Fruit fly (Drosophila melanogaster) whole organism, embryonic: ENCODE results near the gene CG3104.

Experiments
- Antp ChIP-seq: fragments of 200-800 bp; sonication (Bioruptor generic); optimal IDR thresholded peaks from 3 replicates; lab custom pipeline; 2016; ENCODE audit warnings: missing biosample characterization, missing genetic modification characterization
- Bdp1 ChIP-seq: fragments of 200-800 bp; sonication (Bioruptor generic); optimal IDR thresholded peaks from 3 replicates; lab custom pipeline; 2016; ENCODE audit warnings: missing biosample characterization, missing genetic modification characterization
- Blimp-1 ChIP-seq: fragments of 200-800 bp; sonication (Bioruptor generic); optimal IDR thresholded peaks from 3 replicates; lab custom pipeline; 2018; ENCODE audit warnings: missing biosample characterization, missing genetic modification characterization, mild to moderate bottlenecking, moderate library complexity, missing genetic modification reagents
- BtbVII ChIP-seq: fragments of 200-800 bp; sonication (Bioruptor generic); optimal IDR thresholded peaks from 3 replicates; lab custom pipeline; 2017; ENCODE audit warnings: missing biosample characterization, mild to moderate bottlenecking, missing genetic modification characterization
- Bteb2 ChIP-seq: fragments of 200-800 bp; sonication (Bioruptor generic); optimal IDR thresholded peaks from 2 replicates; lab custom pipeline; 2016; ENCODE audit warnings: missing biosample characterization, missing genetic modification characterization
- CG1024 ChIP-seq: fragments of 200-800 bp; sonication (Bioruptor generic); IDR thresholded peaks from 2 replicates; pipeline ENCODE4 v1.3.6; 2022; ENCODE audit warnings: missing biosample characterization, missing genetic modification characterization
- CG10267 ChIP-seq: fragments of 200-800 bp; sonication (Bioruptor generic); optimal IDR thresholded peaks from 2 replicates; lab custom pipeline; 2018; ENCODE audit warnings: missing biosample characterization, mild to moderate bottlenecking, missing genetic modification characterization, moderate library complexity
- CG10565 ChIP-seq: fragments of 200-800 bp; sonication (Bioruptor generic); optimal IDR thresholded peaks from 3 replicates; lab custom pipeline; 2016; ENCODE audit warnings: missing biosample characterization, mild to moderate bottlenecking, missing genetic modification characterization
- CG14860 ChIP-seq: fragments of 200-800 bp; sonication (Bioruptor generic); IDR thresholded peaks from 3 replicates; pipeline ENCODE4 v1.3.6; 2022; ENCODE audit warnings: missing biosample characterization, missing genetic modification characterization; ENCODE audit not compliant: partially characterized antibody
- CG17912 ChIP-seq: fragments of 200-800 bp; sonication (Bioruptor generic); optimal IDR thresholded peaks from 2 replicates; lab custom pipeline; 2018; ENCODE audit warnings: missing biosample characterization, mild to moderate bottlenecking, missing genetic modification characterization
- CG1832 ChIP-seq: fragments of 200-800 bp; sonication (Bioruptor generic); optimal IDR thresholded peaks from 2 replicates; lab custom pipeline; 2017; ENCODE audit warnings: missing biosample characterization, mild to moderate bottlenecking, missing genetic modification characterization, inconsistent platforms
- CG2116 ChIP-seq: fragments of 200-800 bp; sonication (Bioruptor generic); optimal IDR thresholded peaks from 3 replicates; lab custom pipeline; 2018; ENCODE audit warnings: missing biosample characterization, mild to moderate bottlenecking, missing genetic modification characterization
- CG32532 ChIP-seq: fragments of 200-800 bp; sonication (Bioruptor generic); IDR thresholded peaks from 2 replicates; pipeline ENCODE4 v1.3.6; 2022; ENCODE audit warnings: missing biosample characterization, missing genetic modification characterization
- CG32767 ChIP-seq: fragments of 200-800 bp; sonication (Bioruptor generic); IDR thresholded peaks from 2 replicates; pipeline ENCODE4 v1.3.6; 2022; ENCODE audit warnings: missing biosample characterization, missing genetic modification characterization
- CG32772 ChIP-seq: fragments of 200-800 bp; sonication (Bioruptor generic); IDR thresholded peaks from 2 replicates; pipeline ENCODE4 v1.3.6; 2022; ENCODE audit warnings: missing biosample characterization, missing genetic modification characterization
- CG43689 ChIP-seq: fragments of 200-800 bp; sonication (Bioruptor generic); IDR thresholded peaks from 2 replicates; pipeline ENCODE4 v1.3.6; 2022; ENCODE audit warnings: missing biosample characterization, missing genetic modification characterization
- CG6654 ChIP-seq: fragments of 200-800 bp; sonication (Bioruptor generic); optimal IDR thresholded peaks from 2 replicates; lab custom pipeline; 2017; ENCODE audit warnings: missing biosample characterization, mild to moderate bottlenecking, missing genetic modification characterization
- CG6689 ChIP-seq: fragments of 200-800 bp; sonication (Bioruptor generic); IDR thresholded peaks from 2 replicates; pipeline ENCODE4 v1.3.6; 2022; ENCODE audit warnings: missing biosample characterization, missing genetic modification characterization
- CG7357 ChIP-seq: fragments of 200-800 bp; sonication (Bioruptor generic); IDR thresholded peaks from 3 replicates; pipeline ENCODE4 v1.3.6; 2022; ENCODE audit warnings: missing biosample characterization, missing genetic modification characterization
- CG9727 ChIP-seq: fragments of 200-800 bp; sonication (Bioruptor generic); optimal IDR thresholded peaks from 3 replicates; lab custom pipeline; 2017; ENCODE audit warnings: missing biosample characterization, mild to moderate bottlenecking, missing genetic modification characterization
- Deaf1 ChIP-seq: fragments of 200-800 bp; optimal IDR thresholded peaks from 3 replicates; lab custom pipeline; 2019; ENCODE audit warnings: missing biosample characterization, mild to moderate bottlenecking, missing genetic modification characterization, moderate library complexity
- Doc2 ChIP-seq: fragments of 200-800 bp; sonication (Bioruptor generic); IDR thresholded peaks from 2 replicates; pipeline ENCODE4 v1.3.6; 2022; ENCODE audit warnings: missing biosample characterization, missing genetic modification characterization
- Elba2 ChIP-seq: fragments of 200-800 bp; sonication (Bioruptor generic); optimal IDR thresholded peaks from 3 replicates; lab custom pipeline; 2016; ENCODE audit warnings: missing biosample characterization, missing genetic modification characterization
- Hr51 ChIP-seq, 2 experiments: fragments of 200-800 bp; sonication (Bioruptor generic); optimal IDR thresholded peaks; 2 replicates in 1 of 2; 3 replicates in 1 of 2; lab custom pipeline; 2016 to 2018; ENCODE audit warnings: missing biosample characterization in 2 of 2, missing genetic modification characterization in 2 of 2, mild to moderate bottlenecking in 1 of 2, moderate library complexity in 1 of 2
- Med ChIP-seq: fragments of 200-800 bp; sonication (Bioruptor generic); peaks from one replicate; lab custom pipeline; 2016; ENCODE audit warnings: missing biosample characterization, missing genetic modification characterization, mild to moderate bottlenecking, inconsistent platforms, moderate library complexity
- Neu2 ChIP-seq: fragments of 200-800 bp; sonication (Bioruptor generic); optimal IDR thresholded peaks from 3 replicates; lab custom pipeline; 2016; ENCODE audit warnings: missing biosample characterization, missing genetic modification characterization, borderline replicate concordance
- Nf-YB ChIP-seq: fragments of 200-800 bp; sonication (Bioruptor generic); optimal IDR thresholded peaks from 3 replicates; lab custom pipeline; 2019; ENCODE audit warnings: missing biosample characterization, mild to moderate bottlenecking, missing genetic modification characterization, moderate library complexity
- PHDP ChIP-seq: fragments of 200-800 bp; sonication (Bioruptor generic); optimal IDR thresholded peaks from 3 replicates; lab custom pipeline; 2018; ENCODE audit warnings: missing biosample characterization, mild to moderate bottlenecking, missing genetic modification characterization, moderate library complexity
- Sin3A ChIP-seq: fragments of >200 bp; optimal IDR thresholded peaks from 2 replicates; lab custom pipeline; 2018
- Sox102F ChIP-seq: fragments of 200-800 bp; sonication (Bioruptor generic); optimal IDR thresholded peaks from 2 replicates; lab custom pipeline; 2018; ENCODE audit warnings: missing biosample characterization, mild to moderate bottlenecking, missing genetic modification characterization, moderate library complexity
- Taf1 ChIP-seq: fragments of 200-800 bp; sonication (Bioruptor generic); IDR thresholded peaks from 2 replicates; pipeline ENCODE4 v1.3.6; 2022; ENCODE audit warnings: missing biosample characterization, missing genetic modification characterization
- Trl ChIP-seq, 3 experiments: fragments of >200 bp in 2 of 3; fragments of 200-800 bp in 1 of 3; sonication (Bioruptor generic) in 1 of 3; optimal IDR thresholded peaks; 2 replicates in 1 of 3; 3 replicates in 2 of 3; lab custom pipeline; 2016 to 2017; ENCODE audit warnings: missing biosample characterization in 1 of 3, missing genetic modification characterization in 1 of 3
- abd-A ChIP-seq: fragments of 200-800 bp; sonication (Bioruptor generic); optimal IDR thresholded peaks from 3 replicates; lab custom pipeline; 2019; ENCODE audit warnings: missing biosample characterization, mild to moderate bottlenecking, missing genetic modification characterization, moderate library complexity
- az2 ChIP-seq: fragments of 200-800 bp; sonication (Bioruptor generic); optimal IDR thresholded peaks from 3 replicates; lab custom pipeline; 2016; ENCODE audit warnings: missing biosample characterization, missing genetic modification characterization
- bab2 ChIP-seq: fragments of 200-800 bp; sonication (Bioruptor generic); optimal IDR thresholded peaks from 2 replicates; lab custom pipeline; 2016; ENCODE audit warnings: missing biosample characterization, missing genetic modification characterization
- dpn ChIP-seq, 2 experiments: fragments of 200-800 bp; sonication (Bioruptor generic); optimal IDR thresholded peaks; 3 replicates each; lab custom pipeline; 2016; ENCODE audit warnings: missing biosample characterization in 2 of 2, missing genetic modification characterization in 2 of 2
- eve ChIP-seq, 2 experiments: fragments of >200 bp; optimal IDR thresholded peaks; 2 replicates each; lab custom pipeline; 2017; ENCODE audit warnings: missing biosample characterization in 2 of 2, missing genetic modification characterization in 2 of 2
- gcm2 ChIP-seq: fragments of 200-800 bp; sonication (Bioruptor generic); optimal IDR thresholded peaks from 2 replicates; lab custom pipeline; 2016; ENCODE audit warnings: missing biosample characterization, missing genetic modification characterization
- gfzf ChIP-seq: fragments of 200-800 bp; sonication (Bioruptor generic); optimal IDR thresholded peaks from 2 replicates; lab custom pipeline; 2016; ENCODE audit warnings: missing biosample characterization, mild to moderate bottlenecking, missing genetic modification characterization, moderate library complexity
- gt ChIP-seq: fragments of 200-800 bp; sonication (Bioruptor generic); IDR thresholded peaks from 2 replicates; pipeline ENCODE4 v1.3.6; 2022; ENCODE audit warnings: missing biosample characterization, missing genetic modification characterization
- mirr ChIP-seq: fragments of 200-800 bp; sonication (Bioruptor generic); optimal IDR thresholded peaks from 3 replicates; lab custom pipeline; 2018; ENCODE audit warnings: missing biosample characterization, mild to moderate bottlenecking, missing genetic modification characterization
- pfk ChIP-seq: fragments of 200-800 bp; sonication (Bioruptor generic); optimal IDR thresholded peaks from 2 replicates; lab custom pipeline; 2018; ENCODE audit warnings: missing biosample characterization, mild to moderate bottlenecking, missing genetic modification characterization, moderate library complexity
- phol ChIP-seq: fragments of 200-800 bp; sonication (Bioruptor generic); optimal IDR thresholded peaks from 3 replicates; lab custom pipeline; 2018; ENCODE audit warnings: missing biosample characterization, mild to moderate bottlenecking, missing genetic modification characterization, moderate library complexity
- pnt ChIP-seq: fragments of 200-800 bp; sonication (Bioruptor generic); optimal IDR thresholded peaks from 3 replicates; lab custom pipeline; 2016; ENCODE audit warnings: missing biosample characterization, missing genetic modification characterization
- scrt ChIP-seq: fragments of 200-800 bp; sonication (Bioruptor generic); optimal IDR thresholded peaks from 2 replicates; lab custom pipeline; 2018; ENCODE audit warnings: missing biosample characterization, mild to moderate bottlenecking, missing genetic modification characterization, moderate library complexity
- sima ChIP-seq: fragments of 200-800 bp; sonication (Bioruptor generic); optimal IDR thresholded peaks from 2 replicates; lab custom pipeline; 2016; ENCODE audit warnings: missing biosample characterization, missing genetic modification characterization
- trh ChIP-seq: fragments of 200-800 bp; sonication (Bioruptor generic); optimal IDR thresholded peaks from 2 replicates; lab custom pipeline; 2016; ENCODE audit warnings: missing biosample characterization, missing genetic modification characterization
- tx ChIP-seq: fragments of 200-800 bp; sonication (Bioruptor generic); optimal IDR thresholded peaks from 2 replicates; lab custom pipeline; 2016; ENCODE audit warnings: missing biosample characterization, missing genetic modification characterization
- vfl ChIP-seq: fragments of 200-800 bp; sonication (Bioruptor generic); optimal IDR thresholded peaks from 2 replicates; lab custom pipeline; 2016; ENCODE audit warnings: missing biosample characterization, missing genetic modification characterization
- zfh2 ChIP-seq: fragments of 200-800 bp; sonication (Bioruptor generic); optimal IDR thresholded peaks from 2 replicates; lab custom pipeline; 2016; ENCODE audit warnings: missing biosample characterization, missing genetic modification characterization

CG3104 gene

dm6 chr2L:2874542-2875194, 19.1 kb upstream of the CG3104 start, which contains the start of gene CG8814 (continued):
- peak; percentile 56; the same call in 1 of the 3 replicates for TF ChIP-seq CG14860 (GFP tag; lab: Robert Waterston, UW)
- no peak for TF ChIP-seq CG1024 (GFP tag; lab: Robert Waterston, UW)
- TF ChIP-seq Nf-YB (GFP tag; lab: Kevin White, UChicago): peak; percentile 30
- TF ChIP-seq CG10565 (GFP tag; lab: Kevin White, UChicago): no peak
- TF ChIP-seq gfzf (GFP tag; lab: Kevin White, UChicago): peak; percentile 72
- TF ChIP-seq zfh2 (GFP tag; lab: Kevin White, UChicago): peak; percentile 48
- TF ChIP-seq CG17912 (GFP tag; lab: Kevin White, UChicago): no peak
- TF ChIP-seq pnt: no peak
- TF ChIP-seq CG32772 (GFP tag; lab: Robert Waterston, UW): peak; percentile 65
- peak; percentile 57 for TF ChIP-seq Deaf1 (tag; lab: Kevin White, UChicago)
- no peak for TF ChIP-seq BtbVII (GFP tag; lab: Kevin White, UChicago)
- no peak for TF ChIP-seq tx
- TF ChIP-seq PHDP (tag; lab: Kevin White, UChicago): no peak
- peak; percentile 79 for TF ChIP-seq CG9727 (GFP tag; lab: Kevin White, UChicago)
- TF ChIP-seq Antp: peak; percentile 36
- peak; percentile 27 for TF ChIP-seq Blimp-1 (GFP tag; lab: Kevin White, UChicago)
- TF ChIP-seq abd-A (tag; lab: Kevin White, UChicago): peak; percentile 78
- peak; percentile 74 for TF ChIP-seq CG6689 (GFP tag; lab: Robert Waterston, UW)
- peak; percentile 63 for TF ChIP-seq az2 (GFP tag; lab: Kevin White, UChicago)
- TF ChIP-seq Sin3A (lab: Kevin White, UChicago): peak; percentile 76
- peak; percentile 26 for TF ChIP-seq bab2 (GFP tag; lab: Kevin White, UChicago)
- peak; percentile 54 for TF ChIP-seq Sox102F (GFP tag; lab: Kevin White, UChicago)
- TF ChIP-seq Taf1 (GFP tag; lab: Robert Waterston, UW): no peak
- TF ChIP-seq Trl (optimal IDR thresholded peaks at IDR 0.05; lab: Kevin White, UChicago): peak in 1 of 2 experiments; percentile 63
- TF ChIP-seq Trl (GFP tag; optimal IDR thresholded peaks at IDR 0.05; lab: Kevin White, UChicago): peak; percentile 30
- TF ChIP-seq eve (GFP tag; optimal IDR thresholded peaks at IDR 0.05; lab: Kevin White, UChicago): no peak
- TF ChIP-seq CG6654 (GFP tag; lab: Kevin White, UChicago): no peak
- peak; percentile 45 for TF ChIP-seq trh
- TF ChIP-seq Bdp1 (GFP tag; lab: Kevin White, UChicago): no peak
- peak; percentile 27 to 75 for TF ChIP-seq dpn (GFP tag; optimal IDR thresholded peaks at IDR 0.05; lab: Kevin White, UChicago)
- no peak for TF ChIP-seq pfk (GFP tag; lab: Kevin White, UChicago)
- TF ChIP-seq CG2116 (GFP tag; lab: Kevin White, UChicago): peak; percentile 99
- TF ChIP-seq Hr51 (GFP tag; optimal IDR thresholded peaks at IDR 0.05; lab: Kevin White, UChicago): peak; percentile 66
- TF ChIP-seq CG32767: no peak; the same call in 1 of the 2 replicates
- no peak for TF ChIP-seq CG1832 (GFP tag; lab: Kevin White, UChicago)
- no peak for TF ChIP-seq CG43689 (GFP tag; lab: Robert Waterston, UW)
- TF ChIP-seq CG7357: 0 out of 3 replicates have a peak, but pooled peaks have one; percentile 37
- TF ChIP-seq Neu2 (GFP tag; lab: Kevin White, UChicago): no peak
- no peak for TF ChIP-seq sima (GFP tag; lab: Kevin White, UChicago)
- peak; percentile 76 for TF ChIP-seq CG10267
- no peak for TF ChIP-seq gt
- TF ChIP-seq Med (GFP tag; lab: Kevin White, UChicago): peak; percentile 83
- TF ChIP-seq phol (tag; lab: Kevin White, UChicago): peak; percentile 88
- TF ChIP-seq Bteb2 (GFP tag; lab: Kevin White, UChicago): peak; percentile 33
- no peak for TF ChIP-seq mirr (GFP tag; lab: Kevin White, UChicago)
- no peak for TF ChIP-seq Doc2 (GFP tag; lab: Robert Waterston, UW)
- peak; percentile 79 for TF ChIP-seq CG32532 (GFP tag; lab: Robert Waterston, UW)
- TF ChIP-seq scrt (GFP tag; lab: Kevin White, UChicago): peak; percentile 28
- no peak for TF ChIP-seq Elba2
- TF ChIP-seq vfl (GFP tag; lab: Kevin White, UChicago): peak; percentile 53
- no peak for TF ChIP-seq gcm2
